Worm (Caenorhabditis elegans) whole organism, midembryonic: ENCODE results near the gene eng-1.

Experiments used
- T22C8.4 ChIP-seq: fragments of 200-800 bp; sonication (Bioruptor generic); IDR thresholded peaks from 2 replicates; pipeline ENCODE4 v1.3.6; 2022; ENCODE audit warnings: missing genetic modification characterization, missing compliant biosample characterization
- cog-1 ChIP-seq: sonication (generic microtip); optimal IDR thresholded peaks from 2 replicates; lab custom pipeline; 2016; ENCODE audit warnings: missing genetic modification characterization, missing compliant biosample characterization
- flt-1 ChIP-seq: fragments of 200-800 bp; sonication (Bioruptor generic); IDR thresholded peaks from 2 replicates; pipeline ENCODE4 v1.3.6; 2022; ENCODE audit warnings: missing genetic modification characterization, missing compliant biosample characterization
- klf-2 ChIP-seq: fragments of 200-800 bp; sonication (Bioruptor generic); conservative IDR thresholded peaks from 2 replicates; pipeline ENCODE4 v1.3.6; 2022; ENCODE audit warnings: missing genetic modification reagents, missing genetic modification characterization, missing compliant biosample characterization
- med-1 ChIP-seq: sonication (generic microtip); optimal IDR thresholded peaks from 2 replicates; lab custom pipeline; 2017; ENCODE audit warnings: missing genetic modification characterization, mild to moderate bottlenecking, missing compliant biosample characterization, antibody characterized with exemption, missing genetic modification reagents; ENCODE audit not compliant: insufficient read depth
- tab-1 ChIP-seq: fragments of 200-800 bp; sonication (Bioruptor generic); IDR thresholded peaks from 2 replicates; pipeline ENCODE4 v1.3.6; 2022; ENCODE audit warnings: missing genetic modification characterization, missing compliant biosample characterization
- ztf-23 ChIP-seq: fragments of 200-800 bp; sonication (Bioruptor generic); IDR thresholded peaks from 2 replicates; pipeline ENCODE4 v1.3.6; 2022; ENCODE audit warnings: missing genetic modification reagents, missing genetic modification characterization, missing compliant biosample characterization
- ztf-29 ChIP-seq: fragments of 200-800 bp; sonication (Bioruptor generic); IDR thresholded peaks from 2 replicates; pipeline ENCODE4 v1.3.6; 2022; ENCODE audit warnings: missing genetic modification reagents, missing genetic modification characterization, missing compliant biosample characterization

- TF ChIP-seq ztf-23 (0 out of 2 replicates have a peak, but pooled peaks have one; percentile 11), flt-1 (GFP tag; lab: Robert Waterston, UW) (no peak), tab-1 (GFP tag; lab: Robert Waterston, UW) (no peak), T22C8.4 (GFP tag; lab: Robert Waterston, UW) (no peak), klf-2 (no peak), ztf-29 (GFP tag; lab: Robert Waterston, UW) (no peak), med-1 (GFP tag; lab: Kevin White, UChicago) (no peak), cog-1 (no peak)
These were observed 15.1 kb downstream of the eng-1 start, which contains the start of gene ddx-23 for ce11 chrIII:5853240-5853639.
